Fruit fly (Drosophila melanogaster) whole organism, embryonic: ENCODE data around the gene CG34427.

Experiments used
- Antp ChIP-seq: fragments of 200-800 bp; sonication (Bioruptor generic); optimal IDR thresholded peaks from 3 replicates; lab custom pipeline; 2016; ENCODE audit warnings: missing biosample characterization, missing genetic modification characterization
- Blimp-1 ChIP-seq: fragments of 200-800 bp; sonication (Bioruptor generic); optimal IDR thresholded peaks from 3 replicates; lab custom pipeline; 2018; ENCODE audit warnings: missing biosample characterization, missing genetic modification characterization, mild to moderate bottlenecking, moderate library complexity, missing genetic modification reagents
- BtbVII ChIP-seq: fragments of 200-800 bp; sonication (Bioruptor generic); optimal IDR thresholded peaks from 3 replicates; lab custom pipeline; 2017; ENCODE audit warnings: missing biosample characterization, mild to moderate bottlenecking, missing genetic modification characterization
- CG10267 ChIP-seq: fragments of 200-800 bp; sonication (Bioruptor generic); optimal IDR thresholded peaks from 2 replicates; lab custom pipeline; 2018; ENCODE audit warnings: missing biosample characterization, mild to moderate bottlenecking, missing genetic modification characterization, moderate library complexity
- CG11247 ChIP-seq: fragments of 200-800 bp; sonication (Bioruptor generic); IDR thresholded peaks from 2 replicates; pipeline ENCODE4 v1.3.6; 2022; ENCODE audit warnings: missing biosample characterization, missing genetic modification characterization
- CG11560 ChIP-seq: fragments of 200-800 bp; sonication (Bioruptor generic); IDR thresholded peaks from 3 replicates; pipeline ENCODE4 v1.3.6; 2022; ENCODE audit warnings: missing biosample characterization, missing genetic modification characterization
- CG12391 ChIP-seq: fragments of 200-800 bp; sonication (Bioruptor generic); optimal IDR thresholded peaks from 3 replicates; lab custom pipeline; 2018; ENCODE audit warnings: missing biosample characterization, mild to moderate bottlenecking, missing genetic modification characterization, moderate library complexity
- CG13287 ChIP-seq: fragments of 200-800 bp; sonication (Bioruptor generic); IDR thresholded peaks from 2 replicates; pipeline ENCODE4 v1.3.6; 2022; ENCODE audit warnings: missing biosample characterization, missing genetic modification characterization; ENCODE audit not compliant: partially characterized antibody
- CG14441 ChIP-seq: fragments of 200-800 bp; sonication (Bioruptor generic); IDR thresholded peaks from 2 replicates; pipeline ENCODE4 v1.3.6; 2022; ENCODE audit warnings: missing biosample characterization, missing genetic modification characterization
- CG14965 ChIP-seq: fragments of 200-800 bp; sonication (Bioruptor generic); optimal IDR thresholded peaks from 2 replicates; lab custom pipeline; 2016; ENCODE audit warnings: missing biosample characterization, missing genetic modification characterization, borderline replicate concordance
- CG15514 ChIP-seq: fragments of 200-800 bp; sonication (Bioruptor generic); optimal IDR thresholded peaks from 3 replicates; lab custom pipeline; 2017; ENCODE audit warnings: missing biosample characterization, missing genetic modification characterization, mild to moderate bottlenecking, moderate library complexity, missing genetic modification reagents
- CG16815 ChIP-seq: fragments of 200-800 bp; sonication (Bioruptor generic); optimal IDR thresholded peaks from 3 replicates; lab custom pipeline; 2017; ENCODE audit warnings: missing biosample characterization, mild to moderate bottlenecking, missing genetic modification characterization
- CG17186 ChIP-seq: fragments of 200-800 bp; sonication (Bioruptor generic); optimal IDR thresholded peaks from 3 replicates; lab custom pipeline; 2017; ENCODE audit warnings: missing biosample characterization, missing genetic modification reagents, missing genetic modification characterization
- CG2889 ChIP-seq: fragments of 200-800 bp; sonication (Bioruptor generic); IDR thresholded peaks from 3 replicates; pipeline ENCODE4 v1.3.6; 2022; ENCODE audit warnings: missing biosample characterization, missing genetic modification characterization
- CG31365 ChIP-seq: fragments of 200-800 bp; sonication (Bioruptor generic); optimal IDR thresholded peaks from 2 replicates; lab custom pipeline; 2018; ENCODE audit warnings: missing biosample characterization, mild to moderate bottlenecking, missing genetic modification characterization
- CG33213 ChIP-seq: fragments of 200-800 bp; sonication (Bioruptor generic); optimal IDR thresholded peaks from 3 replicates; lab custom pipeline; 2016; ENCODE audit warnings: missing biosample characterization, missing genetic modification characterization
- CG33557 ChIP-seq: fragments of 200-800 bp; sonication (Bioruptor generic); optimal IDR thresholded peaks from 2 replicates; lab custom pipeline; 2019; ENCODE audit warnings: missing biosample characterization, mild to moderate bottlenecking, missing genetic modification characterization, moderate library complexity
- CG3407 ChIP-seq: fragments of 200-800 bp; sonication (Bioruptor generic); optimal IDR thresholded peaks from 2 replicates; lab custom pipeline; 2018; ENCODE audit warnings: missing biosample characterization, mild to moderate bottlenecking, missing genetic modification characterization
- CG6654 ChIP-seq: fragments of 200-800 bp; sonication (Bioruptor generic); optimal IDR thresholded peaks from 2 replicates; lab custom pipeline; 2017; ENCODE audit warnings: missing biosample characterization, mild to moderate bottlenecking, missing genetic modification characterization
- CG6689 ChIP-seq: fragments of 200-800 bp; sonication (Bioruptor generic); IDR thresholded peaks from 2 replicates; pipeline ENCODE4 v1.3.6; 2022; ENCODE audit warnings: missing biosample characterization, missing genetic modification characterization
- CG9609 ChIP-seq: fragments of 200-800 bp; sonication (Bioruptor generic); optimal IDR thresholded peaks from 3 replicates; lab custom pipeline; 2016; ENCODE audit warnings: missing biosample characterization, missing genetic modification characterization
- CG9932 ChIP-seq: fragments of 200-800 bp; sonication (Bioruptor generic); IDR thresholded peaks from 2 replicates; pipeline ENCODE4 v1.3.6; 2022; ENCODE audit warnings: missing biosample characterization, missing genetic modification characterization
- E2f1 ChIP-seq: fragments of 200-800 bp; sonication (Bioruptor generic); IDR thresholded peaks from 2 replicates; pipeline ENCODE4 v1.3.6; 2022; ENCODE audit warnings: missing biosample characterization, missing genetic modification characterization
- E2f2 ChIP-seq: fragments of 200-800 bp; sonication (Bioruptor generic); IDR thresholded peaks from 2 replicates; pipeline ENCODE4 v1.3.6; 2022; ENCODE audit warnings: missing biosample characterization, missing genetic modification characterization
- Elba2 ChIP-seq: fragments of 200-800 bp; sonication (Bioruptor generic); optimal IDR thresholded peaks from 3 replicates; lab custom pipeline; 2016; ENCODE audit warnings: missing biosample characterization, missing genetic modification characterization
- Hey ChIP-seq: fragments of 200-800 bp; sonication (Bioruptor generic); optimal IDR thresholded peaks from 3 replicates; lab custom pipeline; 2018; ENCODE audit warnings: missing biosample characterization, mild to moderate bottlenecking, missing genetic modification characterization
- Hr39 ChIP-seq: fragments of >200 bp; optimal IDR thresholded peaks from 2 replicates; lab custom pipeline; 2017
- Mrtf ChIP-seq: fragments of 200-800 bp; sonication (Bioruptor generic); IDR thresholded peaks from 3 replicates; pipeline ENCODE4 v1.3.6; 2022; ENCODE audit warnings: missing biosample characterization, missing genetic modification characterization
- NC2α ChIP-seq: fragments of 200-800 bp; sonication (Bioruptor generic); optimal IDR thresholded peaks from 2 replicates; lab custom pipeline; 2016; ENCODE audit warnings: missing biosample characterization, missing genetic modification characterization
- Nf-YC ChIP-seq: fragments of 200-800 bp; optimal IDR thresholded peaks from 3 replicates; lab custom pipeline; 2019; ENCODE audit warnings: missing biosample characterization, mild to moderate bottlenecking, missing genetic modification characterization, moderate library complexity
- NfI ChIP-seq: fragments of 200-800 bp; sonication (Bioruptor generic); optimal IDR thresholded peaks from 3 replicates; lab custom pipeline; 2018; ENCODE audit warnings: missing biosample characterization, mild to moderate bottlenecking, missing genetic modification characterization, moderate library complexity
- Ptx1 ChIP-seq: fragments of 200-800 bp; sonication (Bioruptor generic); IDR thresholded peaks from 2 replicates; pipeline ENCODE4 v1.3.6; 2022; ENCODE audit warnings: missing biosample characterization, missing genetic modification characterization
- Side ChIP-seq: fragments of 200-800 bp; sonication (Bioruptor generic); optimal IDR thresholded peaks from 2 replicates; lab custom pipeline; 2016; ENCODE audit warnings: missing biosample characterization, missing genetic modification characterization
- Six4 ChIP-seq: fragments of 200-800 bp; sonication (Bioruptor generic); optimal IDR thresholded peaks from 2 replicates; lab custom pipeline; 2016; ENCODE audit warnings: missing biosample characterization, missing genetic modification characterization
- Xbp1 ChIP-seq: fragments of 200-800 bp; sonication (Bioruptor generic); optimal IDR thresholded peaks from 3 replicates; lab custom pipeline; 2016; ENCODE audit warnings: missing biosample characterization, mild to moderate bottlenecking, missing genetic modification characterization
- bcd ChIP-seq: fragments of 200-800 bp; sonication (Bioruptor generic); optimal IDR thresholded peaks from 2 replicates; lab custom pipeline; 2017; ENCODE audit warnings: missing biosample characterization, mild to moderate bottlenecking, missing genetic modification characterization
- cas ChIP-seq: fragments of 200-800 bp; sonication (Bioruptor generic); IDR thresholded peaks from 2 replicates; pipeline ENCODE4 v1.3.6; 2022; ENCODE audit warnings: missing biosample characterization, missing genetic modification characterization
- dmrt11E ChIP-seq: fragments of 200-800 bp; sonication (Bioruptor generic); optimal IDR thresholded peaks from 3 replicates; lab custom pipeline; 2018; ENCODE audit warnings: missing biosample characterization, mild to moderate bottlenecking, missing genetic modification characterization, moderate library complexity
- dmrt99B ChIP-seq: fragments of 200-800 bp; sonication (Bioruptor generic); optimal IDR thresholded peaks from 2 replicates; lab custom pipeline; 2018; ENCODE audit warnings: missing biosample characterization, mild to moderate bottlenecking, missing genetic modification characterization, moderate library complexity
- dpn ChIP-seq, 2 experiments: fragments of 200-800 bp; sonication (Bioruptor generic); optimal IDR thresholded peaks; 3 replicates each; lab custom pipeline; 2016; ENCODE audit warnings: missing biosample characterization in 2 of 2, missing genetic modification characterization in 2 of 2
- dysf ChIP-seq: fragments of 200-800 bp; sonication (Bioruptor generic); IDR thresholded peaks from 3 replicates; pipeline ENCODE4 v1.3.6; 2022; ENCODE audit warnings: missing biosample characterization, missing genetic modification characterization
- jigr1 ChIP-seq: fragments of 200-800 bp; sonication (Bioruptor generic); IDR thresholded peaks from 3 replicates; pipeline ENCODE4 v1.3.6; 2022; ENCODE audit warnings: missing biosample characterization, missing genetic modification characterization
- lmd ChIP-seq: fragments of 200-800 bp; sonication (Bioruptor generic); IDR thresholded peaks from 2 replicates; pipeline ENCODE4 v1.3.6; 2022; ENCODE audit warnings: missing biosample characterization, missing genetic modification characterization
- ranshi ChIP-seq: fragments of 200-800 bp; sonication (Bioruptor generic); IDR thresholded peaks from 2 replicates; pipeline ENCODE4 v1.3.6; 2022; ENCODE audit warnings: missing biosample characterization, missing genetic modification characterization
- row ChIP-seq: fragments of 200-800 bp; sonication (Bioruptor generic); IDR thresholded peaks from 3 replicates; pipeline ENCODE4 v1.3.6; 2022; ENCODE audit warnings: missing biosample characterization, missing genetic modification characterization
- sens ChIP-seq: fragments of 200-800 bp; sonication (Bioruptor generic); peaks from one replicate; lab custom pipeline; 2016; ENCODE audit warnings: missing biosample characterization, missing genetic modification characterization
- seq ChIP-seq: fragments of 200-800 bp; sonication (Bioruptor generic); IDR thresholded peaks from 2 replicates; pipeline ENCODE4 v1.3.6; 2022; ENCODE audit warnings: missing biosample characterization, missing genetic modification characterization
- sqz ChIP-seq: fragments of 200-800 bp; sonication (Bioruptor generic); optimal IDR thresholded peaks from 3 replicates; lab custom pipeline; 2018; ENCODE audit warnings: missing biosample characterization, mild to moderate bottlenecking, missing genetic modification characterization
- toy ChIP-seq: fragments of 200-800 bp; sonication (Bioruptor generic); IDR thresholded peaks from 2 replicates; pipeline ENCODE4 v1.3.6; 2022; ENCODE audit warnings: missing biosample characterization, missing genetic modification characterization
- wdn ChIP-seq: fragments of 200-800 bp; sonication (Bioruptor generic); IDR thresholded peaks from 2 replicates; pipeline ENCODE4 v1.3.6; 2022; ENCODE audit warnings: missing biosample characterization, missing genetic modification characterization
- wor ChIP-seq: fragments of 200-800 bp; sonication (Bioruptor generic); IDR thresholded peaks from 2 replicates; pipeline ENCODE4 v1.3.6; 2022; ENCODE audit warnings: missing biosample characterization, missing genetic modification characterization
- yki ChIP-seq: fragments of >200 bp; optimal IDR thresholded peaks from 3 replicates; lab custom pipeline; 2018

The CG34427 gene

dm6 chr3L:8813484-8813883, 8.9 kb downstream of the CG34427 start:
- no peak for TF ChIP-seq CG17186 (GFP tag; lab: Kevin White, UChicago)
- TF ChIP-seq yki (lab: Kevin White, UChicago): no peak
- no peak for TF ChIP-seq bcd (GFP tag; lab: Kevin White, UChicago)
- TF ChIP-seq E2f1 (GFP tag; lab: Robert Waterston, UW): peak; percentile 46; the same call in 1 of the 2 replicates
- no peak for TF ChIP-seq NC2α
- peak; percentile 65 for TF ChIP-seq CG14441 (GFP tag; lab: Robert Waterston, UW)
- TF ChIP-seq ranshi (GFP tag; lab: Robert Waterston, UW): peak; percentile 66
- TF ChIP-seq Six4 (GFP tag; lab: Kevin White, UChicago): no peak
- peak; percentile 67 for TF ChIP-seq lmd (GFP tag; lab: Robert Waterston, UW)
- TF ChIP-seq CG2889 (GFP tag; lab: Robert Waterston, UW): peak; percentile 34; the same call in 1 of the 3 replicates
- TF ChIP-seq dmrt11E (tag; lab: Kevin White, UChicago): no peak
- no peak for TF ChIP-seq CG10267 (tag; lab: Kevin White, UChicago)
- no peak for TF ChIP-seq Nf-YC
- TF ChIP-seq Side (GFP tag; lab: Kevin White, UChicago): no peak
- TF ChIP-seq CG11560 (tag; lab: Robert Waterston, UW): 0 out of 3 replicates have a peak, but pooled peaks have one; percentile 35
- no peak for TF ChIP-seq NfI (GFP tag; lab: Kevin White, UChicago)
- no peak for TF ChIP-seq Hr39 (lab: Kevin White, UChicago)
- TF ChIP-seq toy (GFP tag; lab: Robert Waterston, UW): no peak
- no peak for TF ChIP-seq BtbVII (GFP tag; lab: Kevin White, UChicago)
- no peak for TF ChIP-seq CG13287 (GFP tag; lab: Robert Waterston, UW)
- TF ChIP-seq CG6689 (GFP tag; lab: Robert Waterston, UW): peak; percentile 74
- peak; percentile 76 for TF ChIP-seq row (GFP tag; lab: Robert Waterston, UW)
- TF ChIP-seq dmrt99B (tag; lab: Kevin White, UChicago): peak; percentile 50
- TF ChIP-seq wor: peak; percentile 53; the same call in 1 of the 2 replicates
- TF ChIP-seq CG33557 (GFP tag; lab: Kevin White, UChicago): no peak
- TF ChIP-seq jigr1 (GFP tag; lab: Robert Waterston, UW): no peak
- TF ChIP-seq sqz (GFP tag; lab: Kevin White, UChicago): no peak
- TF ChIP-seq CG16815 (GFP tag; lab: Kevin White, UChicago): no peak
- peak; percentile 4 for TF ChIP-seq CG12391
- TF ChIP-seq CG3407: no peak
- peak; percentile 56; the same call in 1 of the 2 replicates for TF ChIP-seq Ptx1 (GFP tag; lab: Robert Waterston, UW)
- TF ChIP-seq cas: no peak
- TF ChIP-seq CG9932 (GFP tag; lab: Robert Waterston, UW): peak; percentile 49; the same call in 1 of the 2 replicates
- TF ChIP-seq Antp (GFP tag; lab: Kevin White, UChicago): no peak
- TF ChIP-seq Xbp1 (GFP tag; lab: Kevin White, UChicago): peak; percentile 17
- peak; percentile 73 for TF ChIP-seq dysf (GFP tag; lab: Robert Waterston, UW)
- TF ChIP-seq Blimp-1 (GFP tag; lab: Kevin White, UChicago): peak; percentile 42
- no peak for TF ChIP-seq CG15514 (GFP tag; lab: Kevin White, UChicago)
- peak in 1 of 2 experiments; percentile 8 for TF ChIP-seq dpn (GFP tag; optimal IDR thresholded peaks at IDR 0.05; lab: Kevin White, UChicago)
- 0 out of 2 replicates have a peak, but pooled peaks have one; percentile 6 for TF ChIP-seq wdn (GFP tag; lab: Robert Waterston, UW)
- TF ChIP-seq sens (GFP tag; lab: Kevin White, UChicago): peak; percentile 76
- peak; percentile 61 for TF ChIP-seq seq
- TF ChIP-seq Hey: no peak
- no peak for TF ChIP-seq CG33213 (GFP tag; lab: Kevin White, UChicago)
- TF ChIP-seq CG14965 (GFP tag; lab: Kevin White, UChicago): no peak
- no peak for TF ChIP-seq Elba2 (GFP tag; lab: Kevin White, UChicago)
- peak; percentile 46 for TF ChIP-seq E2f2 (GFP tag; lab: Robert Waterston, UW)
- TF ChIP-seq Mrtf (GFP tag; lab: Robert Waterston, UW): peak; percentile 54; the same call in 1 of the 3 replicates
- no peak for TF ChIP-seq CG9609 (GFP tag; lab: Kevin White, UChicago)
- TF ChIP-seq CG6654 (GFP tag; lab: Kevin White, UChicago): no peak
- TF ChIP-seq CG31365: no peak
- no peak; the same call in 1 of the 2 replicates for TF ChIP-seq CG11247
